Fruit fly (Drosophila melanogaster): ENCODE measurements around the gene CG14104.

CG14104 gene

dm6 chr3L:19792717-19793437 lies 14.1 kb downstream of the CG14104 start:
- TF ChIP-seq ss (GFP tag; optimal IDR thresholded peaks at IDR 0.05) = peak; percentile 57 to 76
- no peak for TF ChIP-seq CG31627 (GFP tag; optimal IDR thresholded peaks at IDR 0.05)
- TF ChIP-seq CG1621 (tag; optimal IDR thresholded peaks at IDR 0.05) = no peak
- no peak for TF ChIP-seq Sox15 (GFP tag; optimal IDR thresholded peaks at IDR 0.05)
- peak in 1 of 2 experiments; percentile 24 for TF ChIP-seq salr (GFP tag; optimal IDR thresholded peaks at IDR 0.05)
- no peak for TF ChIP-seq acj6 (GFP tag; optimal IDR thresholded peaks at IDR 0.05)
- no peak for TF ChIP-seq fkh (GFP tag; optimal IDR thresholded peaks at IDR 0.05)
- TF ChIP-seq CG6808 (GFP tag; optimal IDR thresholded peaks at IDR 0.05) = peak; percentile 72
- TF ChIP-seq CG32006 (GFP tag; optimal IDR thresholded peaks at IDR 0.05) = peak; percentile 48
- TF ChIP-seq CG11294 (GFP tag; IDR thresholded peaks at IDR 0.05) = no peak
- TF ChIP-seq Eip75B (GFP tag; optimal IDR thresholded peaks at IDR 0.05) = no peak
- peak; percentile 44 for TF ChIP-seq Ets96B (tag; optimal IDR thresholded peaks at IDR 0.05)
- TF ChIP-seq fd85E (GFP tag; optimal IDR thresholded peaks at IDR 0.05) = no peak
- peak; percentile 35 for TF ChIP-seq net (GFP tag; optimal IDR thresholded peaks at IDR 0.05)
- TF ChIP-seq CG4318 (GFP tag; optimal IDR thresholded peaks at IDR 0.05) = no peak
- TF ChIP-seq CG3919 (GFP tag; optimal IDR thresholded peaks at IDR 0.05) = no peak
- TF ChIP-seq Sox102F (GFP tag; optimal IDR thresholded peaks at IDR 0.05) = no peak
- no peak for TF ChIP-seq Hr39 (GFP tag; optimal IDR thresholded peaks at IDR 0.05)
- TF ChIP-seq CG15336 (GFP tag; IDR thresholded peaks at IDR 0.05) = peak; percentile 75
- TF ChIP-seq CG7368 (GFP tag; optimal IDR thresholded peaks at IDR 0.05) = no peak
- peak; percentile 70; the same call in 2 of the 3 replicates for TF ChIP-seq CG6163 (GFP tag; IDR thresholded peaks at IDR 0.05)
- peak; percentile 51 for TF ChIP-seq Lpt (GFP tag; optimal IDR thresholded peaks at IDR 0.05)
- no peak for TF ChIP-seq CG8319 (GFP tag; optimal IDR thresholded peaks at IDR 0.05)
- TF ChIP-seq esn (GFP tag; optimal IDR thresholded peaks at IDR 0.05) = no peak
- TF ChIP-seq CG16779 (tag; optimal IDR thresholded peaks at IDR 0.05) = peak; percentile 32
- no peak for TF ChIP-seq Eip78C (GFP tag)
- no peak for TF ChIP-seq CG34406 (GFP tag; optimal IDR thresholded peaks at IDR 0.05)
- peak; percentile 80 for TF ChIP-seq CG6276 (GFP tag; optimal IDR thresholded peaks at IDR 0.05)
- no peak for TF ChIP-seq CG11762 (GFP tag; optimal IDR thresholded peaks at IDR 0.05; ENCODE audit: insufficient read depth)
- TF ChIP-seq CG10631 (GFP tag; optimal IDR thresholded peaks at IDR 0.05) = no peak
- TF ChIP-seq Gug (GFP tag; IDR thresholded peaks at IDR 0.05) = peak; percentile 22; the same call in 1 of the 2 replicates
- TF ChIP-seq CG8632 (GFP tag; optimal IDR thresholded peaks at IDR 0.05) = no peak
- TF ChIP-seq Sox14 (GFP tag; optimal IDR thresholded peaks at IDR 0.05) = no peak
- peak; percentile 21 for TF ChIP-seq spab (GFP tag; optimal IDR thresholded peaks at IDR 0.05)
- TF ChIP-seq Eip93F (GFP tag; optimal IDR thresholded peaks at IDR 0.05) = no peak
- no peak for TF ChIP-seq svp (GFP tag)
- peak; percentile 92 for TF ChIP-seq eg (GFP tag; IDR thresholded peaks at IDR 0.05)
- no peak for TF ChIP-seq cyc (GFP tag; optimal IDR thresholded peaks at IDR 0.05)
- TF ChIP-seq dac (GFP tag; optimal IDR thresholded peaks at IDR 0.05) = peak; percentile 31
- no peak for TF ChIP-seq CG3032 (tag; optimal IDR thresholded peaks at IDR 0.05)
- TF ChIP-seq lz (GFP tag; optimal IDR thresholded peaks at IDR 0.05) = no peak
- TF ChIP-seq Blimp-1 (GFP tag; optimal IDR thresholded peaks at IDR 0.05) = no peak
- TF ChIP-seq Met (GFP tag; optimal IDR thresholded peaks at IDR 0.05) = no peak
- no peak for TF ChIP-seq vri (GFP tag; optimal IDR thresholded peaks at IDR 0.05)
- peak; percentile 1 for TF ChIP-seq CG9139 (GFP tag; optimal IDR thresholded peaks at IDR 0.05)
- no peak for TF ChIP-seq pdm3 (GFP tag; optimal IDR thresholded peaks at IDR 0.05)
- no peak for TF ChIP-seq Hr4 (GFP tag; optimal IDR thresholded peaks at IDR 0.05)
- TF ChIP-seq CG8119 (GFP tag; IDR thresholded peaks at IDR 0.05) = peak; percentile 81
